Fruit fly (Drosophila melanogaster): Measurements from ENCODE around the gene CG3792.

Gene CG3792

dm6 chr2L:4971329-4971798 is 5.7 kb upstream of the CG3792 start, which contains the start of gene CG14043 (continued):
- TF ChIP-seq vnd (GFP tag; IDR thresholded peaks at IDR 0.05; ENCODE audit: partially characterized antibody) (no peak), pb (GFP tag; optimal IDR thresholded peaks at IDR 0.05) (no peak), bsh (GFP tag; optimal IDR thresholded peaks at IDR 0.05) (no peak), CG17829 (tag; optimal IDR thresholded peaks at IDR 0.05) (peak; percentile 51), eyg (GFP tag; optimal IDR thresholded peaks at IDR 0.05) (no peak), CrebB (tag; optimal IDR thresholded peaks at IDR 0.05) (no peak), CG12104 (GFP tag; optimal IDR thresholded peaks at IDR 0.05) (no peak), Sry-δ (GFP tag; optimal IDR thresholded peaks at IDR 0.05) (peak; percentile 56), Opbp (GFP tag; IDR thresholded peaks at IDR 0.05; ENCODE audit: partially characterized antibody) (no peak), pan (optimal IDR thresholded peaks at IDR 0.05) (no peak), pan (GFP tag; optimal IDR thresholded peaks at IDR 0.05 in 1 of 2, IDR thresholded peaks at IDR 0.05 in 1 of 2) (no peak), tgo (GFP tag; IDR thresholded peaks at IDR 0.05) (no peak), CG12942 (GFP tag; optimal IDR thresholded peaks at IDR 0.05) (no peak), CG42726 (GFP tag; IDR thresholded peaks at IDR 0.05; ENCODE audit: partially characterized antibody) (no peak), CG31365 (tag; optimal IDR thresholded peaks at IDR 0.05) (no peak), Optix (GFP tag; IDR thresholded peaks at IDR 0.05) (no peak), CG7745 (tag; optimal IDR thresholded peaks at IDR 0.05) (no peak), twi (tag; optimal IDR thresholded peaks at IDR 0.05) (peak; percentile 21), dmrt99B (tag; optimal IDR thresholded peaks at IDR 0.05) (no peak), ab (GFP tag; optimal IDR thresholded peaks at IDR 0.05) (no peak), CG30431 (GFP tag; optimal IDR thresholded peaks at IDR 0.05) (no peak), CG5245 (GFP tag; optimal IDR thresholded peaks at IDR 0.05) (no peak), row (GFP tag; IDR thresholded peaks at IDR 0.05) (peak; percentile 55), Gug (GFP tag; IDR thresholded peaks at IDR 0.05) (no peak), CG12236 (GFP tag; optimal IDR thresholded peaks at IDR 0.05) (no peak), fd96Cb (tag; optimal IDR thresholded peaks at IDR 0.05) (no peak), her (GFP tag; optimal IDR thresholded peaks at IDR 0.05) (no peak), gro (GFP tag; optimal IDR thresholded peaks at IDR 0.05) (peak; percentile 4), cg (GFP tag; optimal IDR thresholded peaks at IDR 0.05) (no peak), CG18262 (tag; optimal IDR thresholded peaks at IDR 0.05) (peak; percentile 31), CG1647 (GFP tag; optimal IDR thresholded peaks at IDR 0.05) (peak; percentile 29), fd102C (GFP tag; optimal IDR thresholded peaks at IDR 0.05) (no peak), CG1603 (tag; optimal IDR thresholded peaks at IDR 0.05) (peak; percentile 45), CG4328 (GFP tag; optimal IDR thresholded peaks at IDR 0.05) (no peak), CG10979 (tag; optimal IDR thresholded peaks at IDR 0.05) (no peak), esg (GFP tag; conservative IDR thresholded peaks at IDR 0.05) (no peak), Rx (GFP tag; IDR thresholded peaks at IDR 0.05) (no peak), CG3407 (GFP tag; optimal IDR thresholded peaks at IDR 0.05) (no peak), btn (GFP tag; optimal IDR thresholded peaks at IDR 0.05) (no peak), CG17385 (GFP tag; optimal IDR thresholded peaks at IDR 0.05) (no peak), CG43689 (GFP tag; IDR thresholded peaks at IDR 0.05) (no peak), E2f2 (GFP tag; IDR thresholded peaks at IDR 0.05) (peak; percentile 83), GATAe (GFP tag; conservative IDR thresholded peaks at IDR 0.05) (no peak), Rfx (GFP tag; IDR thresholded peaks at IDR 0.05) (no peak), CG2116 (GFP tag; optimal IDR thresholded peaks at IDR 0.05) (peak; percentile 55), pfk (GFP tag; optimal IDR thresholded peaks at IDR 0.05) (no peak), hkb (optimal IDR thresholded peaks at IDR 0.05) (peak; percentile 64), hkb (GFP tag; IDR thresholded peaks at IDR 0.05) (no peak), CG17359 (tag; optimal IDR thresholded peaks at IDR 0.05) (peak; percentile 10), CkIIα-i1 (GFP tag; IDR thresholded peaks at IDR 0.05) (no peak), lilli (GFP tag; optimal IDR thresholded peaks at IDR 0.05) (peak; percentile 33), nau (GFP tag; optimal IDR thresholded peaks at IDR 0.05) (no peak)
